Worm (Caenorhabditis elegans) whole organism, L4 larva: ENCODE measurements around the gene ell-1.
A peak's percentile ranks its signal among the peaks of the same experiment; 100 is the strongest.

Experiments used
- ZK546.5 ChIP-seq, 2 experiments: sonication (generic microtip); optimal IDR thresholded peaks; 2 replicates each; lab custom pipeline; 2017; ENCODE audit warnings: missing biosample characterization in 2 of 2, missing genetic modification characterization in 2 of 2
- dpl-1 ChIP-seq: fragments of 150-350 bp; optimal IDR thresholded peaks from 2 replicates; lab custom pipeline; 2014; ENCODE audit warnings: missing biosample characterization, missing genetic modification reagents, missing genetic modification characterization
- fkh-10 ChIP-seq: fragments of 150-350 bp; optimal IDR thresholded peaks from 2 replicates; lab custom pipeline; 2014; ENCODE audit warnings: missing biosample characterization, missing genetic modification reagents, missing genetic modification characterization
- fos-1 ChIP-seq: fragments of 150-350 bp; optimal IDR thresholded peaks from 2 replicates; lab custom pipeline; 2014; ENCODE audit warnings: missing biosample characterization, missing genetic modification characterization
- jun-1 ChIP-seq: fragments of 150-350 bp; optimal IDR thresholded peaks from 2 replicates; lab custom pipeline; 2014; ENCODE audit warnings: missing biosample characterization, missing genetic modification reagents, missing genetic modification characterization
- lin-29 ChIP-seq: fragments of 200-800 bp; sonication (Bioruptor generic); IDR thresholded peaks from 2 replicates; pipeline ENCODE4 v1.3.6; 2022; ENCODE audit warnings: missing genetic modification reagents, missing genetic modification characterization, missing compliant biosample characterization
- lin-39 ChIP-seq: fragments of 150-350 bp; optimal IDR thresholded peaks from 2 replicates; lab custom pipeline; 2014; ENCODE audit warnings: missing biosample characterization, missing genetic modification reagents, missing genetic modification characterization
- mdt-29 ChIP-seq: fragments of 200-800 bp; sonication (Bioruptor generic); IDR thresholded peaks from 2 replicates; pipeline ENCODE4 v1.3.6; 2022; ENCODE audit warnings: missing genetic modification reagents, missing genetic modification characterization, missing compliant biosample characterization
- nhr-237 ChIP-seq: sonication (generic microtip); optimal IDR thresholded peaks from 2 replicates; lab custom pipeline; 2017; ENCODE audit warnings: missing biosample characterization, missing genetic modification characterization
- nhr-28 ChIP-seq: fragments of 150-350 bp; optimal IDR thresholded peaks from 2 replicates; lab custom pipeline; 2014; ENCODE audit warnings: missing biosample characterization, missing genetic modification characterization
- snpc-4 ChIP-seq: fragments of 150-350 bp; optimal IDR thresholded peaks from 2 replicates; lab custom pipeline; 2014; ENCODE audit warnings: missing biosample characterization, missing genetic modification characterization
- unc-62 ChIP-seq, 3 experiments: fragments of 150-350 bp in 1 of 3; sonication (generic microtip); optimal IDR thresholded peaks in 2 of 3; peaks in 1 of 3; 1 replicate in 1 of 3; 2 replicates in 2 of 3; lab custom pipeline; 2014 to 2017; ENCODE audit warnings: missing biosample characterization in 3 of 3, missing genetic modification characterization in 3 of 3, missing genetic modification reagents in 3 of 3, missing genotype in 1 of 3

DNA sequence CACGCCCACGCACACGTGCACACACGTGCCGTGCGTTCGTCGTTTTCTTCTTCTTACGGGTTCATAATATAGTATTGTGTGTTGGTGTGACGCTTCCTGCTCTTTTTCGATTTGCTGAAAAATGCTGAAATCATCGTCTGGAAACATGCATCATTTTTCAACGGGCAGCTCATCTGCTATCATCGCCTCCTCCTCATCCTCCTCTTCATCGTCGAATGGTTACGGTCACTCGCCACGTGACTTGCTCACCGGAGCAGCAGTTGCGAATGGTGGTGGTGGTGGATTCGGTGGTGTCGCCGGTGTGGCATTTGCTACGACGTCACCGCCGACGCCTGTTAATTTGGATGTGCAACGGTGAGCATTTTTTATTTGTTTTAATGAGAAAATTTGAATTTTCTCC, 14.5 kb downstream of the ell-1 start:
- no peak for TF ChIP-seq lin-39
- no peak for TF ChIP-seq nhr-28
- TF ChIP-seq ZK546.5 (tag; optimal IDR thresholded peaks at IDR 0.05; lab: Kevin White, UChicago) = no peak
- TF ChIP-seq mdt-29 (GFP tag; lab: Robert Waterston, UW) = no peak
- TF ChIP-seq fos-1 = no peak
- TF ChIP-seq nhr-237 (tag; lab: Kevin White, UChicago) = no peak
- TF ChIP-seq dpl-1 (GFP tag; lab: Kevin White, UChicago) = no peak
- no peak for TF ChIP-seq fkh-10 (GFP tag; lab: Kevin White, UChicago)
- peak in 1 of 2 experiments; percentile 19 for TF ChIP-seq unc-62 (GFP tag; optimal IDR thresholded peaks at IDR 0.05 in 1 of 2; lab: Kevin White, UChicago)
- TF ChIP-seq unc-62 (tag; optimal IDR thresholded peaks at IDR 0.05; lab: Kevin White, UChicago) = no peak
- no peak for TF ChIP-seq lin-29 (GFP tag; lab: Robert Waterston, UW)
- TF ChIP-seq snpc-4 (tag; lab: Kevin White, UChicago) = no peak
- no peak for TF ChIP-seq jun-1 (tag; lab: Kevin White, UChicago)
